Worm (Caenorhabditis elegans) whole organism, early embryonic: ENCODE data around the gene sor-1.

Experiments
- B0310.2 ChIP-seq: sonication (generic microtip); optimal IDR thresholded peaks from 2 replicates; lab custom pipeline; 2016; ENCODE audit warnings: mild to moderate bottlenecking, missing genetic modification characterization, missing compliant biosample characterization
- F13C5.2 ChIP-seq: sonication (generic microtip); optimal IDR thresholded peaks from 2 replicates; lab custom pipeline; 2017; ENCODE audit warnings: mild to moderate bottlenecking, missing genetic modification characterization, inconsistent platforms, missing compliant biosample characterization
- aly-1 ChIP-seq: sonication (generic microtip); optimal IDR thresholded peaks from 2 replicates; lab custom pipeline; 2016; ENCODE audit warnings: missing genetic modification characterization, missing compliant biosample characterization
- ama-1 ChIP-seq: fragments of 150-350 bp; optimal IDR thresholded peaks from 2 replicates; lab custom pipeline; 2014
- flt-1 ChIP-seq: fragments of 200-800 bp; sonication (Bioruptor generic); IDR thresholded peaks from 2 replicates; pipeline ENCODE4 v1.3.6; 2022; ENCODE audit warnings: missing genetic modification characterization, missing compliant biosample characterization
- hmbx-1 ChIP-seq: sonication (generic microtip); optimal IDR thresholded peaks from 2 replicates; lab custom pipeline; 2016; ENCODE audit warnings: mild to moderate bottlenecking, missing genetic modification characterization, missing compliant biosample characterization
- hnd-1 ChIP-seq: sonication (generic microtip); optimal IDR thresholded peaks from 2 replicates; lab custom pipeline; 2016; ENCODE audit warnings: missing genetic modification characterization, missing compliant biosample characterization
- pes-1 ChIP-seq: fragments of 200-800 bp; sonication (Bioruptor generic); IDR thresholded peaks from 2 replicates; pipeline ENCODE4 v1.3.6; 2022; ENCODE audit warnings: missing genetic modification reagents, missing genetic modification characterization, missing compliant biosample characterization
- scrt-1 ChIP-seq: fragments of 200-800 bp; sonication (Bioruptor generic); IDR thresholded peaks from 2 replicates; pipeline ENCODE4 v1.3.6; 2022; ENCODE audit warnings: missing genetic modification characterization, missing compliant biosample characterization
- sea-1 ChIP-seq: fragments of 200-800 bp; sonication (Bioruptor generic); conservative IDR thresholded peaks from 2 replicates; pipeline ENCODE4 v1.3.6; 2022; ENCODE audit warnings: missing genetic modification characterization, missing compliant biosample characterization
- tbx-11 ChIP-seq: fragments of 200-800 bp; sonication (Bioruptor generic); IDR thresholded peaks from 2 replicates; pipeline ENCODE4 v1.3.6; 2022; ENCODE audit warnings: missing genetic modification characterization, missing compliant biosample characterization
- tra-4 ChIP-seq: sonication (generic microtip); optimal IDR thresholded peaks from 2 replicates; lab custom pipeline; 2017; ENCODE audit warnings: missing genetic modification characterization, missing compliant biosample characterization

ce11 chrIII:8449160-8449807 lies 31.3 kb downstream of the sor-1 start, which contains the start of gene mrpl-32:
- no peak for TF ChIP-seq hnd-1 (tag; lab: Kevin White, UChicago)
- no peak for TF ChIP-seq hmbx-1
- no peak for TF ChIP-seq ama-1
- TF ChIP-seq tra-4, result no peak
- TF ChIP-seq F13C5.2 (tag; lab: Kevin White, UChicago), result no peak
- TF ChIP-seq sea-1 (GFP tag; lab: Robert Waterston, UW), result no peak
- TF ChIP-seq scrt-1 (GFP tag; lab: Robert Waterston, UW), result no peak
- TF ChIP-seq aly-1, result no peak
- no peak for TF ChIP-seq pes-1 (GFP tag; lab: Robert Waterston, UW)
- TF ChIP-seq B0310.2 (tag; lab: Kevin White, UChicago), result no peak
- TF ChIP-seq tbx-11 (GFP tag; lab: Robert Waterston, UW), result no peak
- no peak for TF ChIP-seq flt-1 (GFP tag; lab: Robert Waterston, UW)
